Fruit fly (Drosophila melanogaster) whole organism, prepupa: Measurements from ENCODE around the gene CG13603.

Experiments
- CG32006 ChIP-seq: fragments of 200-800 bp; sonication (Bioruptor generic); optimal IDR thresholded peaks from 3 replicates; lab custom pipeline; 2017; ENCODE audit warnings: missing biosample characterization, mild to moderate bottlenecking, missing genetic modification characterization
- CG4318 ChIP-seq: fragments of 200-800 bp; sonication (Bioruptor generic); optimal IDR thresholded peaks from 3 replicates; lab custom pipeline; 2017; ENCODE audit warnings: missing biosample characterization, mild to moderate bottlenecking, missing genetic modification characterization
- CG6792 ChIP-seq: fragments of 200-800 bp; sonication (Bioruptor generic); optimal IDR thresholded peaks from 3 replicates; lab custom pipeline; 2016; ENCODE audit warnings: missing biosample characterization, missing genetic modification characterization
- CG8119 ChIP-seq: fragments of 200-800 bp; sonication (Bioruptor generic); IDR thresholded peaks from 3 replicates; pipeline ENCODE4 v1.3.6; 2022; ENCODE audit warnings: missing biosample characterization, missing genetic modification characterization
- CG9139 ChIP-seq: fragments of 200-800 bp; sonication (Bioruptor generic); optimal IDR thresholded peaks from 3 replicates; lab custom pipeline; 2017; ENCODE audit warnings: missing biosample characterization, mild to moderate bottlenecking, missing genetic modification characterization
- Ets21C ChIP-seq: fragments of 200-800 bp; sonication (Bioruptor generic); optimal IDR thresholded peaks from 3 replicates; lab custom pipeline; 2016; ENCODE audit warnings: missing biosample characterization, missing genetic modification characterization
- Lpt ChIP-seq: fragments of 200-800 bp; sonication (Bioruptor generic); optimal IDR thresholded peaks from 3 replicates; lab custom pipeline; 2016; ENCODE audit warnings: missing biosample characterization, missing genetic modification characterization
- Sox102F ChIP-seq: fragments of 200-800 bp; sonication (Bioruptor generic); optimal IDR thresholded peaks from 2 replicates; lab custom pipeline; 2016; ENCODE audit warnings: missing biosample characterization, mild to moderate bottlenecking, missing genetic modification characterization
- acj6 ChIP-seq: fragments of 200-800 bp; sonication (Bioruptor generic); optimal IDR thresholded peaks from 3 replicates; lab custom pipeline; 2016; ENCODE audit warnings: missing biosample characterization, missing genetic modification characterization
- fd59A ChIP-seq: fragments of 200-800 bp; sonication (Bioruptor generic); optimal IDR thresholded peaks from 2 replicates; lab custom pipeline; 2017; ENCODE audit warnings: missing biosample characterization, mild to moderate bottlenecking, missing genetic modification characterization, missing genetic modification reagents
- net ChIP-seq: fragments of 200-800 bp; sonication (Bioruptor generic); optimal IDR thresholded peaks from 3 replicates; lab custom pipeline; 2016; ENCODE audit warnings: missing biosample characterization, missing genetic modification characterization
- topi ChIP-seq: fragments of 200-800 bp; sonication (Bioruptor generic); optimal IDR thresholded peaks from 3 replicates; lab custom pipeline; 2016; ENCODE audit warnings: missing biosample characterization, missing genetic modification characterization

- TF ChIP-seq net (GFP tag; lab: Kevin White, UChicago) (peak; percentile 45), topi (GFP tag; lab: Kevin White, UChicago) (peak; percentile 28), fd59A (GFP tag; lab: Kevin White, UChicago) (no peak), CG9139 (GFP tag; lab: Kevin White, UChicago) (no peak), Sox102F (GFP tag; lab: Kevin White, UChicago) (peak; percentile 31), CG8119 (GFP tag; lab: Robert Waterston, UW) (peak; percentile 49; the same call in 2 of the 3 replicates), Lpt (no peak), CG4318 (no peak), acj6 (GFP tag; lab: Kevin White, UChicago) (no peak), CG6792 (GFP tag; lab: Kevin White, UChicago) (no peak), Ets21C (GFP tag; lab: Kevin White, UChicago) (no peak), CG32006 (no peak)
These were observed 43.4 kb downstream of the CG13603 start, which contains the start of gene Gdh for dm6 chr3R:23942965-23943413.
